Fruit fly (Drosophila melanogaster) whole organism, embryonic: ENCODE results near the gene Pxd.

Experiments used
- Atf-2 ChIP-seq: fragments of 200-800 bp; sonication (Bioruptor generic); optimal IDR thresholded peaks from 2 replicates; lab custom pipeline; 2016; ENCODE audit warnings: missing biosample characterization, missing genetic modification characterization
- Bgb ChIP-seq: fragments of 200-800 bp; sonication (Bioruptor generic); IDR thresholded peaks from 2 replicates; pipeline ENCODE4 v1.3.6; 2022; ENCODE audit warnings: missing biosample characterization, missing genetic modification characterization; ENCODE audit not compliant: partially characterized antibody
- CG10147 ChIP-seq: fragments of 200-800 bp; sonication (Bioruptor generic); optimal IDR thresholded peaks from 2 replicates; lab custom pipeline; 2019; ENCODE audit warnings: missing biosample characterization, mild to moderate bottlenecking, missing genetic modification characterization, moderate library complexity
- CG10543 ChIP-seq: fragments of 200-800 bp; sonication (Bioruptor generic); optimal IDR thresholded peaks from 3 replicates; lab custom pipeline; 2017; ENCODE audit warnings: missing biosample characterization, mild to moderate bottlenecking, missing genetic modification characterization, moderate library complexity
- CG1529 ChIP-seq: fragments of 200-800 bp; sonication (Bioruptor generic); optimal IDR thresholded peaks from 3 replicates; lab custom pipeline; 2018; ENCODE audit warnings: missing biosample characterization, missing genetic modification characterization
- CG16863 ChIP-seq: fragments of 200-800 bp; sonication (Bioruptor generic); optimal IDR thresholded peaks from 3 replicates; lab custom pipeline; 2016; ENCODE audit warnings: missing biosample characterization, missing genetic modification characterization
- CG2129 ChIP-seq: fragments of 200-800 bp; sonication (Bioruptor generic); IDR thresholded peaks from 2 replicates; pipeline ENCODE4 v1.3.6; 2022; ENCODE audit warnings: missing biosample characterization, missing genetic modification characterization; ENCODE audit not compliant: partially characterized antibody
- CG2199 ChIP-seq: fragments of 200-800 bp; sonication (Bioruptor generic); IDR thresholded peaks from 3 replicates; pipeline ENCODE4 v1.3.6; 2022; ENCODE audit warnings: missing biosample characterization, missing genetic modification characterization
- CG2875 ChIP-seq: fragments of 200-800 bp; sonication (Bioruptor generic); optimal IDR thresholded peaks from 2 replicates; lab custom pipeline; 2017; ENCODE audit warnings: missing biosample characterization, mild to moderate bottlenecking, missing genetic modification characterization, missing genetic modification reagents
- CG31224 ChIP-seq: fragments of 200-800 bp; sonication (Bioruptor generic); IDR thresholded peaks from 2 replicates; pipeline ENCODE4 v1.3.6; 2022; ENCODE audit warnings: missing biosample characterization, missing genetic modification characterization
- CG34376 ChIP-seq: fragments of 200-800 bp; sonication (Bioruptor generic); optimal IDR thresholded peaks from 2 replicates; lab custom pipeline; 2018; ENCODE audit warnings: missing biosample characterization, mild to moderate bottlenecking, missing genetic modification characterization
- CG34422 ChIP-seq: fragments of 200-800 bp; sonication (Bioruptor generic); IDR thresholded peaks from 3 replicates; pipeline ENCODE4 v1.3.6; 2022; ENCODE audit warnings: missing biosample characterization, missing genetic modification characterization
- CG42726 ChIP-seq: fragments of 200-800 bp; sonication (Bioruptor generic); IDR thresholded peaks from 2 replicates; pipeline ENCODE4 v1.3.6; 2022; ENCODE audit warnings: missing biosample characterization, missing genetic modification characterization; ENCODE audit not compliant: partially characterized antibody
- CG4282 ChIP-seq: fragments of 200-800 bp; sonication (Bioruptor generic); optimal IDR thresholded peaks from 2 replicates; lab custom pipeline; 2016; ENCODE audit warnings: missing biosample characterization, missing genetic modification characterization
- CG8765 ChIP-seq: fragments of 200-800 bp; sonication (Bioruptor generic); IDR thresholded peaks from 2 replicates; pipeline ENCODE4 v1.3.6; 2022; ENCODE audit warnings: missing biosample characterization, missing genetic modification characterization
- CG9932 ChIP-seq: fragments of 200-800 bp; sonication (Bioruptor generic); IDR thresholded peaks from 2 replicates; pipeline ENCODE4 v1.3.6; 2022; ENCODE audit warnings: missing biosample characterization, missing genetic modification characterization
- CrebB ChIP-seq: fragments of 200-800 bp; sonication (Bioruptor generic); optimal IDR thresholded peaks from 3 replicates; lab custom pipeline; 2018; ENCODE audit warnings: missing biosample characterization, mild to moderate bottlenecking, missing genetic modification characterization
- Dek ChIP-seq: fragments of 200-800 bp; sonication (Bioruptor generic); optimal IDR thresholded peaks from 3 replicates; lab custom pipeline; 2019; ENCODE audit warnings: missing biosample characterization, mild to moderate bottlenecking, missing genetic modification characterization, moderate library complexity
- ERR ChIP-seq: fragments of 200-800 bp; sonication (Bioruptor generic); optimal IDR thresholded peaks from 2 replicates; lab custom pipeline; 2016; ENCODE audit warnings: missing biosample characterization, missing genetic modification characterization
- Eip74EF ChIP-seq, 2 experiments: fragments of 200-800 bp in 1 of 2; fragments of >200 bp in 1 of 2; sonication (Bioruptor generic) in 1 of 2; optimal IDR thresholded peaks; 2 replicates each; lab custom pipeline; 2017 to 2019; ENCODE audit warnings: missing biosample characterization in 2 of 2, missing genetic modification characterization in 2 of 2, mild to moderate bottlenecking in 1 of 2, moderate library complexity in 1 of 2
- H15 ChIP-seq: fragments of 200-800 bp; sonication (Bioruptor generic); IDR thresholded peaks from 3 replicates; pipeline ENCODE4 v1.3.6; 2022; ENCODE audit warnings: missing biosample characterization, missing genetic modification characterization
- HLH54F ChIP-seq: fragments of 200-800 bp; sonication (Bioruptor generic); optimal IDR thresholded peaks from 3 replicates; lab custom pipeline; 2016; ENCODE audit warnings: missing biosample characterization, missing genetic modification characterization
- Lim3 ChIP-seq: fragments of 200-800 bp; sonication (Bioruptor generic); IDR thresholded peaks from 2 replicates; pipeline ENCODE4 v1.3.6; 2022; ENCODE audit warnings: missing biosample characterization, missing genetic modification characterization
- Med ChIP-seq: fragments of 200-800 bp; sonication (Bioruptor generic); peaks from one replicate; lab custom pipeline; 2016; ENCODE audit warnings: missing biosample characterization, missing genetic modification characterization, mild to moderate bottlenecking, inconsistent platforms, moderate library complexity
- NfI ChIP-seq: fragments of 200-800 bp; sonication (Bioruptor generic); optimal IDR thresholded peaks from 3 replicates; lab custom pipeline; 2018; ENCODE audit warnings: missing biosample characterization, mild to moderate bottlenecking, missing genetic modification characterization, moderate library complexity
- Scr ChIP-seq: fragments of 200-800 bp; sonication (Bioruptor generic); IDR thresholded peaks from 2 replicates; pipeline ENCODE4 v1.3.6; 2022; ENCODE audit warnings: missing biosample characterization, missing genetic modification characterization; ENCODE audit not compliant: partially characterized antibody
- Xrp1 ChIP-seq: fragments of 200-800 bp; sonication (Bioruptor generic); IDR thresholded peaks from 2 replicates; pipeline ENCODE4 v1.3.6; 2022; ENCODE audit warnings: missing biosample characterization, missing genetic modification characterization
- ase ChIP-seq: fragments of 200-800 bp; sonication (Bioruptor generic); IDR thresholded peaks from 3 replicates; pipeline ENCODE4 v1.3.6; 2022; ENCODE audit warnings: missing biosample characterization, missing genetic modification characterization
- cato ChIP-seq: fragments of 200-800 bp; sonication (Bioruptor generic); optimal IDR thresholded peaks from 2 replicates; lab custom pipeline; 2016; ENCODE audit warnings: missing biosample characterization, missing genetic modification characterization, borderline replicate concordance
- caup ChIP-seq: fragments of 200-800 bp; sonication (Bioruptor generic); optimal IDR thresholded peaks from 3 replicates; lab custom pipeline; 2017; ENCODE audit warnings: missing biosample characterization, mild to moderate bottlenecking, missing genetic modification characterization, moderate library complexity; ENCODE audit not compliant: severe bottlenecking
- chm ChIP-seq: fragments of 200-800 bp; sonication (Bioruptor generic); IDR thresholded peaks from 2 replicates; pipeline ENCODE4 v1.3.6; 2022; ENCODE audit warnings: missing biosample characterization, missing genetic modification characterization
- exex ChIP-seq: fragments of 200-800 bp; sonication (Bioruptor generic); optimal IDR thresholded peaks from 4 replicates; lab custom pipeline; 2018; ENCODE audit warnings: missing biosample characterization, mild to moderate bottlenecking, missing genetic modification characterization, moderate library complexity
- gcm ChIP-seq: fragments of 200-800 bp; sonication (Bioruptor generic); optimal IDR thresholded peaks from 2 replicates; lab custom pipeline; 2019; ENCODE audit warnings: missing biosample characterization, mild to moderate bottlenecking, missing genetic modification characterization, moderate library complexity
- gro ChIP-seq: fragments of 200-800 bp; sonication (Bioruptor generic); optimal IDR thresholded peaks from 2 replicates; lab custom pipeline; 2016; ENCODE audit warnings: missing biosample characterization, missing genetic modification characterization
- hbn ChIP-seq: fragments of 200-800 bp; sonication (Bioruptor generic); IDR thresholded peaks from 2 replicates; pipeline ENCODE4 v1.3.6; 2022; ENCODE audit warnings: missing biosample characterization, missing genetic modification characterization; ENCODE audit not compliant: partially characterized antibody
- ind ChIP-seq: fragments of 200-800 bp; sonication (Bioruptor generic); optimal IDR thresholded peaks from 3 replicates; lab custom pipeline; 2016; ENCODE audit warnings: missing biosample characterization, missing genetic modification characterization
- kay ChIP-seq: fragments of 200-800 bp; sonication (Bioruptor generic); optimal IDR thresholded peaks from 2 replicates; lab custom pipeline; 2016; ENCODE audit warnings: missing biosample characterization, missing genetic modification characterization
- nerfin-2 ChIP-seq: fragments of 200-800 bp; sonication (Bioruptor generic); IDR thresholded peaks from 2 replicates; pipeline ENCODE4 v1.3.6; 2022; ENCODE audit warnings: missing biosample characterization, missing genetic modification characterization; ENCODE audit not compliant: partially characterized antibody
- nmo ChIP-seq: fragments of 200-800 bp; sonication (Bioruptor generic); optimal IDR thresholded peaks from 2 replicates; lab custom pipeline; 2018; ENCODE audit warnings: missing biosample characterization, mild to moderate bottlenecking, missing genetic modification characterization, moderate library complexity
- pita ChIP-seq: fragments of 200-800 bp; sonication (Bioruptor generic); optimal IDR thresholded peaks from 2 replicates; lab custom pipeline; 2017; ENCODE audit warnings: missing biosample characterization, mild to moderate bottlenecking, missing genetic modification characterization
- psq ChIP-seq: fragments of 200-800 bp; sonication (Bioruptor generic); optimal IDR thresholded peaks from 2 replicates; lab custom pipeline; 2017; ENCODE audit warnings: missing biosample characterization, missing genetic modification characterization
- pzg ChIP-seq: fragments of 200-800 bp; sonication (Bioruptor generic); optimal IDR thresholded peaks from 3 replicates; lab custom pipeline; 2018; ENCODE audit warnings: missing biosample characterization, mild to moderate bottlenecking, missing genetic modification characterization, moderate library complexity
- scrt ChIP-seq: fragments of 200-800 bp; sonication (Bioruptor generic); optimal IDR thresholded peaks from 2 replicates; lab custom pipeline; 2018; ENCODE audit warnings: missing biosample characterization, mild to moderate bottlenecking, missing genetic modification characterization, moderate library complexity
- sd ChIP-seq: fragments of 200-800 bp; sonication (Bioruptor generic); optimal IDR thresholded peaks from 3 replicates; lab custom pipeline; 2018; ENCODE audit warnings: missing biosample characterization, mild to moderate bottlenecking, missing genetic modification characterization, moderate library complexity
- tin ChIP-seq: fragments of 200-800 bp; sonication (Bioruptor generic); optimal IDR thresholded peaks from 3 replicates; lab custom pipeline; 2016; ENCODE audit warnings: missing biosample characterization, missing genetic modification characterization
- trh ChIP-seq: fragments of 200-800 bp; sonication (Bioruptor generic); optimal IDR thresholded peaks from 2 replicates; lab custom pipeline; 2016; ENCODE audit warnings: missing biosample characterization, missing genetic modification characterization
- tx ChIP-seq: fragments of 200-800 bp; sonication (Bioruptor generic); optimal IDR thresholded peaks from 2 replicates; lab custom pipeline; 2016; ENCODE audit warnings: missing biosample characterization, missing genetic modification characterization
- vfl ChIP-seq: fragments of 200-800 bp; sonication (Bioruptor generic); optimal IDR thresholded peaks from 2 replicates; lab custom pipeline; 2016; ENCODE audit warnings: missing biosample characterization, missing genetic modification characterization
- z ChIP-seq: fragments of 200-800 bp; sonication (Bioruptor generic); IDR thresholded peaks from 3 replicates; pipeline ENCODE4 v1.3.6; 2022; ENCODE audit warnings: missing biosample characterization, missing genetic modification characterization
- zen2 ChIP-seq: fragments of 200-800 bp; sonication (Bioruptor generic); IDR thresholded peaks from 3 replicates; pipeline ENCODE4 v1.3.6; 2022; ENCODE audit warnings: missing biosample characterization, missing genetic modification characterization; ENCODE audit not compliant: partially characterized antibody

The Pxd gene

DNA sequence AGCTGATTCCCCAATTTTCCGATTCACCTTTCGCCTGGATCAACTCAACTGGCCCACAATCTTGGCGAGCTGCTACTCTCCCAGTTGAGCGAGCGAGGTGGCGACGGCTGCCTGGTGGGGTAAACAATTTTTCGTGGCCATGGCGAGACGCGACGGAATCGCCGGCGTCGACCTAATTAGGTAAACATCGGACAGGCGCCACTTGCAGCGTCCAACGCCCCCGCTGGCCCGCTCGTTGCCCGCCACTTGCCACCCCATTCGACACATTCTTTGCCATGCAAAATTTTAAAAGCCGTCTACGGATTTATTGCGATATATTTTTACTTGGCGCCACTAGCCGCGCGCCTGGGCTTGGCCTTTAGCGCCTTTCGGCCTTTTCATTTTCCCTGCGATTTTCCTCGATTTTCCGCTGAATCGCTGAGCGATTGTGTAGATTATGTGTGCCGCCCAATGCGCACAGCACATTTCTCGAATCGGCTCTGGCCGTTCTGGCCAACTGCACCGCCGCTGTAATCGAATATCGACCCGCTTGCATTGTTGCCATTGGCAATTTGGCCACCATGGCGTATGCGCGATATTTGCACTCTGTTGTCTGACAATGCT, 52.6 kb downstream of the Pxd start (continued):
- TF ChIP-seq caup: no peak
- no peak for TF ChIP-seq Bgb
- peak; percentile 85 for TF ChIP-seq Med
- no peak for TF ChIP-seq hbn (GFP tag; lab: Robert Waterston, UW)
- TF ChIP-seq exex (tag; lab: Kevin White, UChicago): no peak
- TF ChIP-seq Xrp1 (GFP tag; lab: Robert Waterston, UW): no peak
- TF ChIP-seq CG4282 (GFP tag; lab: Kevin White, UChicago): no peak
- no peak for TF ChIP-seq ase (GFP tag; lab: Robert Waterston, UW)
- peak; percentile 37; the same call in 1 of the 3 replicates for TF ChIP-seq z (GFP tag; lab: Robert Waterston, UW)
- peak; percentile 26; the same call in 1 of the 2 replicates for TF ChIP-seq CG9932 (GFP tag; lab: Robert Waterston, UW)
- TF ChIP-seq Eip74EF (GFP tag; optimal IDR thresholded peaks at IDR 0.05; lab: Kevin White, UChicago): no peak
- TF ChIP-seq sd (tag; lab: Kevin White, UChicago): peak; percentile 79
- TF ChIP-seq CG2199 (GFP tag; lab: Robert Waterston, UW): no peak
- 0 out of 3 replicates have a peak, but pooled peaks have one; percentile 18 for TF ChIP-seq CG34422 (GFP tag; lab: Robert Waterston, UW)
- no peak for TF ChIP-seq CG10147
- TF ChIP-seq zen2 (GFP tag; lab: Robert Waterston, UW): no peak
- no peak for TF ChIP-seq ERR (GFP tag; lab: Kevin White, UChicago)
- no peak for TF ChIP-seq scrt (GFP tag; lab: Kevin White, UChicago)
- no peak for TF ChIP-seq Scr (GFP tag; lab: Robert Waterston, UW)
- TF ChIP-seq CG31224 (GFP tag; lab: Robert Waterston, UW): 0 out of 2 replicates have a peak, but pooled peaks have one; percentile 4
- no peak for TF ChIP-seq ind

DNA sequence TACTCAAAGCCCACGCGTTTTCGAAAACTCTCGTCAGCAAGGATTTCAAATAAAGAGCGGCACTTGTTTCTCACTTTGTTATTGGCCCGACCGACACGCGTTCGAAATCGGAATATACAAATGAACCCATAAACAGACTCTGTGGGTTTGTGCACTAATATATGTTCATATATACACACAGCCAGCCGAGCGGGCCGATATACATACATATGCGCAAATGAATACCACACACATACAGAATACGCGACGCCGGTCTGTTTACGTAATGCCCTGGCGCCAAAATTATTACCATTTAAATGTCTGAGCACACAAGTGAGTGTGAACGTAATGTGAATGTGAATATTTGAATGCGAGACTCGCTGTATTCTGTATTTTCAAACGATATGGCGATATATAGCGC, 53.3 kb downstream of the Pxd start:
- no peak for TF ChIP-seq psq (GFP tag; lab: Kevin White, UChicago)
- TF ChIP-seq CG16863 (GFP tag; lab: Kevin White, UChicago): no peak
- no peak for TF ChIP-seq Dek
- no peak for TF ChIP-seq NfI (GFP tag; lab: Kevin White, UChicago)
- no peak for TF ChIP-seq CG1529 (GFP tag; lab: Kevin White, UChicago)
- TF ChIP-seq nerfin-2 (GFP tag; lab: Robert Waterston, UW): no peak
- TF ChIP-seq gro: peak; percentile 51
- TF ChIP-seq Atf-2 (GFP tag; lab: Kevin White, UChicago): no peak
- TF ChIP-seq CG34376: no peak
- no peak for TF ChIP-seq tx (GFP tag; lab: Kevin White, UChicago)
- no peak for TF ChIP-seq nmo (GFP tag; lab: Kevin White, UChicago)
- TF ChIP-seq gcm (GFP tag; lab: Kevin White, UChicago): no peak
- TF ChIP-seq CG2875 (GFP tag; lab: Kevin White, UChicago): no peak
- no peak for TF ChIP-seq Lim3 (GFP tag; lab: Robert Waterston, UW)
- no peak for TF ChIP-seq HLH54F (GFP tag; lab: Kevin White, UChicago)
- TF ChIP-seq CG8765 (GFP tag; lab: Robert Waterston, UW): no peak
- no peak for TF ChIP-seq pzg (GFP tag; lab: Kevin White, UChicago)
- TF ChIP-seq cato (GFP tag; lab: Kevin White, UChicago): no peak
- no peak for TF ChIP-seq CG2129 (GFP tag; lab: Robert Waterston, UW)
- TF ChIP-seq tin: no peak
- TF ChIP-seq CG10543: peak; percentile 45
- TF ChIP-seq kay (GFP tag; lab: Kevin White, UChicago): no peak
- TF ChIP-seq vfl (GFP tag; lab: Kevin White, UChicago): no peak
- TF ChIP-seq pita: no peak
- TF ChIP-seq H15 (GFP tag; lab: Robert Waterston, UW): no peak
- no peak for TF ChIP-seq trh (GFP tag; lab: Kevin White, UChicago)
- no peak for TF ChIP-seq CrebB (tag; lab: Kevin White, UChicago)
- TF ChIP-seq CG42726 (GFP tag; lab: Robert Waterston, UW): no peak
- no peak for TF ChIP-seq chm (GFP tag; lab: Robert Waterston, UW)
